Worm (Caenorhabditis elegans): ENCODE data around the gene thoc-5.

Gene thoc-5

DNA sequence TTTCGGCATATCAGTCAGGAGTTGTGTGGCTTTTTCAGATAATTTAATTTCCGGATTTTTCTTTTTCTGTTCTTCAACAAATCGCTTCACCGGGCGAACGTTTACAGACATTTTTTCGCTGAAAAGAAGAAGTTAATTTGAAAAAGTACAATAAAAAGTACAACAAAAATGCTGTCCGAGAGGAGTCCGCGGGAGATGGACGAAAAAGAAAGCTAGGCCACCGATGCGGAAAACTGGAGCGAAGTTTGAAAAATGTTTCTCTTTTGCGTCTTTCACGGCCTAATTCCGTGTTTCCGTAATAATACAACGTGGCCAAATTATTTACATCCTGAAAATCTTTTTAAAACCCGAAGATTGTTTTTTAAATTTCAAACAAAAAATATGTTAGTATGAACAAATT is at the start of gene thoc-5 (continued):
- peak; percentile 100 for TF ChIP-seq rnt-1 (tag; optimal IDR thresholded peaks at IDR 0.05)
- peak; percentile 98 to 99 for TF ChIP-seq efl-1 (optimal IDR thresholded peaks at IDR 0.05)
- peak; percentile 97 to 100 for TF ChIP-seq efl-1 (GFP tag; optimal IDR thresholded peaks at IDR 0.05 in 1 of 2)
- TF ChIP-seq hpl-2 (GFP tag; optimal IDR thresholded peaks at IDR 0.05): no peak
- peak; percentile 99 for TF ChIP-seq fkh-4 (tag; optimal IDR thresholded peaks at IDR 0.05; ENCODE audit: borderline replicate concordance)
- TF ChIP-seq nhr-71 (tag; optimal IDR thresholded peaks at IDR 0.05): peak; percentile 95
- TF ChIP-seq tlp-1 (tag; optimal IDR thresholded peaks at IDR 0.05): no peak
- peak; percentile 69 for TF ChIP-seq blmp-1 (tag; optimal IDR thresholded peaks at IDR 0.05)
- TF ChIP-seq unc-86 (tag; optimal IDR thresholded peaks at IDR 0.05): peak; percentile 86
- TF ChIP-seq mab-9 (GFP tag; IDR thresholded peaks at IDR 0.05): peak; percentile 94
- no peak for TF ChIP-seq nhr-76 (tag; optimal IDR thresholded peaks at IDR 0.05)
- TF ChIP-seq nhr-12 (tag; optimal IDR thresholded peaks at IDR 0.05): no peak
- peak; percentile 95 for TF ChIP-seq pax-3 (tag; optimal IDR thresholded peaks at IDR 0.05)
- TF ChIP-seq ets-5 (GFP tag; IDR thresholded peaks at IDR 0.05): no peak
- TF ChIP-seq fkh-8 (tag; optimal IDR thresholded peaks at IDR 0.05): peak; percentile 87
- no peak for TF ChIP-seq zag-1 (tag; optimal IDR thresholded peaks at IDR 0.05)
- peak; percentile 95 to 98 (median 98) for TF ChIP-seq dpl-1 (GFP tag; optimal IDR thresholded peaks at IDR 0.05)
- TF ChIP-seq lsy-2 (tag; optimal IDR thresholded peaks at IDR 0.05): peak; percentile 87 to 90
- peak; percentile 96 for TF ChIP-seq irx-1 (tag; optimal IDR thresholded peaks at IDR 0.05)
- TF ChIP-seq nhr-47 (tag; optimal IDR thresholded peaks at IDR 0.05): peak; percentile 96
- peak; percentile 93 for TF ChIP-seq nhr-85 (tag)
- TF ChIP-seq fkh-10 (GFP tag; optimal IDR thresholded peaks at IDR 0.05): no peak
- peak; percentile 97 for TF ChIP-seq sox-4 (tag; optimal IDR thresholded peaks at IDR 0.05)
- TF ChIP-seq elt-2 (tag; optimal IDR thresholded peaks at IDR 0.05): peak; percentile 86
- peak; percentile 85 for TF ChIP-seq isw-1 (GFP tag; IDR thresholded peaks at IDR 0.05)
- peak; percentile 67 for TF ChIP-seq lin-13 (GFP tag; optimal IDR thresholded peaks at IDR 0.05)
- TF ChIP-seq pag-3 (tag; optimal IDR thresholded peaks at IDR 0.05; ENCODE audit: borderline replicate concordance, insufficient read depth): no peak
- TF ChIP-seq xbp-1 (tag; optimal IDR thresholded peaks at IDR 0.05): peak; percentile 91
- peak; percentile 57 for TF ChIP-seq snpc-4 (tag; optimal IDR thresholded peaks at IDR 0.05)
- no peak for TF ChIP-seq pqm-1 (tag; optimal IDR thresholded peaks at IDR 0.05)
- TF ChIP-seq ceh-82 (tag; optimal IDR thresholded peaks at IDR 0.05): peak; percentile 85 to 89 (median 85)
- TF ChIP-seq C16A3.4 (tag; optimal IDR thresholded peaks at IDR 0.05): peak; percentile 73

DNA sequence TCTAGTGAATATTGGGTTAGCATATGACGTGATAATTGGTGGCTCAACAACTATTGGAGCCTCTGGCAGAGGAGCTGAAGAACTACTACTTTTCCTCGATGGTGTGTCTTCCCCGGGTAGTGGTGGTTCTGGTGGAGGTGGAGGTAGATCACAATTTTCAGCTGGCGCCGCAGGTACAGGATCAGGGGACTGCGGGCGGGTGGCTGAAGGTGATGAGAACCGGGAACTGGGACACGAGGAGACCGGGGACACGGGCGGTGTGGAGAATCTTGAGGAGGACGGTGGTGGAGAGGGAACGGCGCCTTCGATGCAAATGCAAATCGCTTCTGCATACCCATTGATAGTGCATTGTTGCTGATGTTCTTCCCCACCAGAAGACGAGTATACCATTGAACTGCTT is 46.5 kb upstream of the thoc-5 start:
- TF ChIP-seq sup-37 (GFP tag; optimal IDR thresholded peaks at IDR 0.05) (no peak), sptf-1 (tag; optimal IDR thresholded peaks at IDR 0.05) (no peak), fos-1 (tag; optimal IDR thresholded peaks at IDR 0.05) (no peak), zip-4 (GFP tag; optimal IDR thresholded peaks at IDR 0.05) (no peak), efl-1 (optimal IDR thresholded peaks at IDR 0.05) (no peak), efl-1 (GFP tag; optimal IDR thresholded peaks at IDR 0.05 in 1 of 2) (peak in 1 of 2 experiments; percentile 62), unc-30 (tag; optimal IDR thresholded peaks at IDR 0.05) (no peak)

DNA sequence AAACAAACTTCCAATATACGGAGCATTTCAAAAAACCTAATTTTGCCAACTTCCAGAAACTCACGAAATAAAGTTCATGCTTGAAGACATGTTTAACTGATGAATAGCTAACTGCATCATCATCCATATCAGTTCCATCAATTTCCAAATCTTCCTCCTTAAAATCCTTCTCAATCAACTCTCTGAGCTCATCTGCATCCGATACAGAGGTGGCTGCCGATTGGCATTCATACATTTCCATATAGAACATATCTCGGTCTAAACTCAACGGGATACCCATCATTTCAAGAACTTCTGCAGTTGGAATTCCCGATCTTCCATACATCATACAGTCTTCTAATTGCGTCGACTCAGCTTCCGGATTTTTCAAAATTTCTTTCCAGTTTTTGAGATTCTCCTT is 40.2 kb upstream of the thoc-5 start:
- TF ChIP-seq hpl-2 (GFP tag; optimal IDR thresholded peaks at IDR 0.05) (no peak), grh-1 (GFP tag; IDR thresholded peaks at IDR 0.05) (no peak), ceh-63 (GFP tag; optimal IDR thresholded peaks at IDR 0.05) (no peak), F16B12.6 (tag; optimal IDR thresholded peaks at IDR 0.05) (no peak), nhr-12 (tag; optimal IDR thresholded peaks at IDR 0.05) (no peak), zag-1 (tag; optimal IDR thresholded peaks at IDR 0.05) (no peak), mab-9 (GFP tag; IDR thresholded peaks at IDR 0.05) (no peak), snpc-4 (tag; optimal IDR thresholded peaks at IDR 0.05) (no peak), mep-1 (tag; optimal IDR thresholded peaks at IDR 0.05) (no peak), ceh-8 (GFP tag; optimal IDR thresholded peaks at IDR 0.05) (no peak), C34B4.2 (tag; optimal IDR thresholded peaks at IDR 0.05) (no peak)

All from whole organism, L1 larva.